Worm (Caenorhabditis elegans) whole organism, L3 larva: ENCODE results near the gene C56G2.22.
A peak's percentile ranks its signal among the peaks of the same experiment; 100 is the strongest.

Source experiments
- R02D3.7 ChIP-seq: fragments of 150-350 bp; optimal IDR thresholded peaks from 2 replicates; lab custom pipeline; 2014; ENCODE audit warnings: missing biosample characterization, missing genetic modification characterization
- ZK546.5 ChIP-seq: sonication (generic microtip); optimal IDR thresholded peaks from 2 replicates; lab custom pipeline; 2017; ENCODE audit warnings: missing biosample characterization, missing genetic modification characterization
- aly-2 ChIP-seq: fragments of 150-350 bp; optimal IDR thresholded peaks from 2 replicates; lab custom pipeline; 2014; ENCODE audit warnings: missing biosample characterization, missing genetic modification characterization
- ama-1 ChIP-seq: fragments of 150-350 bp; optimal IDR thresholded peaks from 2 replicates; lab custom pipeline; 2018
- ceh-16 ChIP-seq: sonication (generic microtip); optimal IDR thresholded peaks from 2 replicates; lab custom pipeline; 2017; ENCODE audit warnings: missing biosample characterization, missing genetic modification characterization
- ceh-28 ChIP-seq: fragments of 150-350 bp; optimal IDR thresholded peaks from 2 replicates; lab custom pipeline; 2014; ENCODE audit warnings: missing biosample characterization, missing genetic modification reagents, missing genetic modification characterization
- ceh-82 ChIP-seq: fragments of 150-350 bp; optimal IDR thresholded peaks from 2 replicates; lab custom pipeline; 2014; ENCODE audit warnings: missing biosample characterization, missing genetic modification characterization
- ceh-9 ChIP-seq: sonication (generic microtip); optimal IDR thresholded peaks from 2 replicates; lab custom pipeline; 2018; ENCODE audit warnings: missing biosample characterization, missing genetic modification characterization
- daf-12 ChIP-seq: fragments of 150-350 bp; optimal IDR thresholded peaks from 2 replicates; lab custom pipeline; 2014; ENCODE audit warnings: missing biosample characterization, missing genetic modification reagents, missing genetic modification characterization
- egl-27 ChIP-seq: sonication (generic microtip); optimal IDR thresholded peaks from 4 replicates; lab custom pipeline; 2017; ENCODE audit warnings: missing biosample characterization, missing genetic modification reagents, missing genetic modification characterization
- egl-5 ChIP-seq: fragments of 150-350 bp; optimal IDR thresholded peaks from 2 replicates; lab custom pipeline; 2017; ENCODE audit warnings: missing biosample characterization, missing genetic modification reagents, missing genetic modification characterization, inconsistent platforms
- elt-1 ChIP-seq: fragments of 150-350 bp; optimal IDR thresholded peaks from 2 replicates; lab custom pipeline; 2014; ENCODE audit warnings: missing biosample characterization, missing genetic modification characterization
- elt-2 ChIP-seq: sonication (generic microtip); optimal IDR thresholded peaks from 2 replicates; lab custom pipeline; 2016; ENCODE audit warnings: missing genetic modification reagents, mild to moderate bottlenecking, missing genetic modification characterization, missing compliant biosample characterization
- elt-3 ChIP-seq, 3 experiments: fragments of 150-350 bp in 1 of 3; sonication (generic microtip) in 2 of 3; optimal IDR thresholded peaks; 2 replicates in 2 of 3; 4 replicates in 1 of 3; lab custom pipeline; 2014 to 2017; ENCODE audit warnings: missing biosample characterization in 3 of 3, missing genetic modification characterization in 3 of 3
- eor-1 ChIP-seq, 2 experiments: fragments of 150-350 bp; optimal IDR thresholded peaks; 2 replicates each; lab custom pipeline; 2014 to 2018; ENCODE audit warnings: missing biosample characterization in 2 of 2, missing genetic modification characterization in 2 of 2
- fkh-10 ChIP-seq: sonication (generic microtip); optimal IDR thresholded peaks from 2 replicates; lab custom pipeline; 2017; ENCODE audit warnings: missing biosample characterization, missing genetic modification reagents, missing genetic modification characterization
- fkh-2 ChIP-seq: fragments of 150-350 bp; optimal IDR thresholded peaks from 2 replicates; lab custom pipeline; 2014; ENCODE audit warnings: missing biosample characterization, missing genetic modification reagents, missing genetic modification characterization
- fos-1 ChIP-seq: fragments of 150-350 bp; optimal IDR thresholded peaks from 2 replicates; lab custom pipeline; 2014; ENCODE audit warnings: missing biosample characterization, missing genetic modification characterization
- hmg-11 ChIP-seq: sonication (generic microtip); optimal IDR thresholded peaks from 2 replicates; lab custom pipeline; 2016; ENCODE audit warnings: missing genetic modification characterization, missing compliant biosample characterization
- jun-1 ChIP-seq: fragments of 150-350 bp; optimal IDR thresholded peaks from 2 replicates; lab custom pipeline; 2014; ENCODE audit warnings: missing biosample characterization, missing genetic modification reagents, missing genetic modification characterization
- lin-15B ChIP-seq: fragments of 150-350 bp; optimal IDR thresholded peaks from 2 replicates; lab custom pipeline; 2014; ENCODE audit warnings: missing biosample characterization, missing genetic modification characterization
- lin-39 ChIP-seq: fragments of 150-350 bp; optimal IDR thresholded peaks from 2 replicates; lab custom pipeline; 2018; ENCODE audit warnings: missing biosample characterization, missing genetic modification reagents, missing genetic modification characterization
- lsy-12 ChIP-seq: sonication (generic microtip); optimal IDR thresholded peaks from 2 replicates; lab custom pipeline; 2016; ENCODE audit warnings: mild to moderate bottlenecking, missing genetic modification characterization, missing compliant biosample characterization
- mdl-1 ChIP-seq: fragments of 150-350 bp; optimal IDR thresholded peaks from 2 replicates; lab custom pipeline; 2014; ENCODE audit warnings: missing biosample characterization, missing genetic modification characterization
- mml-1 ChIP-seq: fragments of 150-350 bp; sonication (generic microtip); optimal IDR thresholded peaks from 3 replicates; lab custom pipeline; 2014; ENCODE audit warnings: missing biosample characterization, missing genetic modification characterization
- nfya-1 ChIP-seq: sonication (generic microtip); optimal IDR thresholded peaks from 2 replicates; lab custom pipeline; 2017; ENCODE audit warnings: missing genetic modification characterization, mild to moderate bottlenecking, missing compliant biosample characterization, antibody characterized with exemption, moderate library complexity; ENCODE audit not compliant: insufficient read depth
- nhr-11 ChIP-seq: fragments of 150-350 bp; optimal IDR thresholded peaks from 2 replicates; lab custom pipeline; 2014; ENCODE audit warnings: missing biosample characterization, missing genetic modification characterization
- nhr-12 ChIP-seq: fragments of 150-350 bp; optimal IDR thresholded peaks from 2 replicates; lab custom pipeline; 2014; ENCODE audit warnings: missing biosample characterization, missing genetic modification characterization
- nhr-23 ChIP-seq: fragments of 150-350 bp; optimal IDR thresholded peaks from 2 replicates; lab custom pipeline; 2014; ENCODE audit warnings: missing biosample characterization, missing genetic modification reagents, missing genetic modification characterization
- nhr-237 ChIP-seq: fragments of 150-350 bp; optimal IDR thresholded peaks from 2 replicates; lab custom pipeline; 2014; ENCODE audit warnings: missing biosample characterization, missing genetic modification characterization
- nhr-25 ChIP-seq: sonication (generic microtip); optimal IDR thresholded peaks from 2 replicates; lab custom pipeline; 2017; ENCODE audit warnings: missing biosample characterization, missing genetic modification characterization
- nhr-28 ChIP-seq: fragments of 150-350 bp; optimal IDR thresholded peaks from 2 replicates; lab custom pipeline; 2014; ENCODE audit warnings: missing biosample characterization, missing genetic modification characterization
- nhr-43 ChIP-seq: sonication (generic microtip); optimal IDR thresholded peaks from 2 replicates; lab custom pipeline; 2016; ENCODE audit warnings: mild to moderate bottlenecking, missing genetic modification characterization, missing compliant biosample characterization; ENCODE audit not compliant: poor library complexity, severe bottlenecking
- nhr-67 ChIP-seq: fragments of 150-350 bp; optimal IDR thresholded peaks from 2 replicates; lab custom pipeline; 2014; ENCODE audit warnings: missing biosample characterization, missing genetic modification characterization
- nhr-76 ChIP-seq: fragments of 150-350 bp; sonication (generic microtip); optimal IDR thresholded peaks from 5 replicates; lab custom pipeline; 2014; ENCODE audit warnings: missing biosample characterization, missing genetic modification characterization
- nhr-77 ChIP-seq: fragments of 150-350 bp; optimal IDR thresholded peaks from 2 replicates; lab custom pipeline; 2014; ENCODE audit warnings: missing biosample characterization, missing genetic modification characterization
- pha-4 ChIP-seq: fragments of 150-350 bp; optimal IDR thresholded peaks from 2 replicates; lab custom pipeline; 2014; ENCODE audit warnings: missing biosample characterization, missing genetic modification reagents, missing genetic modification characterization
- pqm-1 ChIP-seq: fragments of 150-350 bp; optimal IDR thresholded peaks from 2 replicates; lab custom pipeline; 2017; ENCODE audit warnings: missing biosample characterization, missing genetic modification characterization, inconsistent platforms
- sea-2 ChIP-seq: fragments of 150-350 bp; sonication (generic microtip); optimal IDR thresholded peaks from 4 replicates; lab custom pipeline; 2014; ENCODE audit warnings: missing biosample characterization, missing genetic modification reagents, missing genetic modification characterization
- skn-1 ChIP-seq: fragments of 150-350 bp; optimal IDR thresholded peaks from 2 replicates; lab custom pipeline; 2014; ENCODE audit warnings: missing biosample characterization, missing genetic modification characterization
- snpc-4 ChIP-seq: fragments of 150-350 bp; optimal IDR thresholded peaks from 2 replicates; lab custom pipeline; 2014; ENCODE audit warnings: missing biosample characterization, missing genetic modification characterization
- tbx-2 ChIP-seq: sonication (generic microtip); optimal IDR thresholded peaks from 2 replicates; lab custom pipeline; 2016; ENCODE audit warnings: mild to moderate bottlenecking, missing genetic modification characterization, missing compliant biosample characterization
- unc-39 ChIP-seq: sonication (generic microtip); optimal IDR thresholded peaks from 4 replicates; lab custom pipeline; 2017; ENCODE audit warnings: missing biosample characterization, missing genetic modification characterization
- unc-62 ChIP-seq: fragments of 150-350 bp; sonication (generic microtip); optimal IDR thresholded peaks from 4 replicates; lab custom pipeline; 2014; ENCODE audit warnings: missing biosample characterization, missing genetic modification reagents, missing genetic modification characterization
- zag-1 ChIP-seq: fragments of 150-350 bp; optimal IDR thresholded peaks from 2 replicates; lab custom pipeline; 2014; ENCODE audit warnings: missing biosample characterization, missing genetic modification characterization
- ztf-11 ChIP-seq: fragments of 150-350 bp; optimal IDR thresholded peaks from 2 replicates; lab custom pipeline; 2014; ENCODE audit warnings: missing biosample characterization, missing genetic modification characterization
- ztf-4 ChIP-seq: fragments of 150-350 bp; optimal IDR thresholded peaks from 2 replicates; lab custom pipeline; 2014; ENCODE audit warnings: missing biosample characterization, missing genetic modification characterization

C56G2.22 gene

DNA sequence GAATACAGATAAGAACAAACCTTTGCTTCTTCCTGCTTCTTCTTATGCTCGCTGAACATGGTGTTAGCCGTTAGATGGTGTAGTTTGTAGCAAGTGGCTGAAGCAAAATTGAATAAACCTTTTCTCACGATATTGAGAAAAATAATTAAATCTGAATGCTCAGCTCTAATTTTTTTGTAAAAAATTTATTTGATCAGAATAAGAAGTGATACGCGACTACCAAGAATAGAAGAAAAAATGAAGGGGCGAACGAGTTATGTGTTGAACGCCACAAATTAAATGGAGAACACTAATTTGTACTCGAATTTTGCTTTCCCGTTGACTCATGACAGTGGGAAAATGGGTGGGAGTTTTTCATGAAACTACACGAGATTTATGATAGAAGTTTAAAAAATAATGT lies 3.0 kb upstream of the C56G2.22 start, which contains the start of gene C56G2.9:
TSS of gene C56G2.9 (minus strand) at position 101 of the 400 bp plus-strand sequence.
- TF ChIP-seq nhr-11 (tag; lab: Kevin White, UChicago) (no peak), hmg-11 (no peak), pha-4 (no peak), ceh-16 (tag; lab: Kevin White, UChicago) (no peak), elt-1 (tag; lab: Kevin White, UChicago) (no peak), elt-3 (tag; optimal IDR thresholded peaks at IDR 0.05; lab: Kevin White, UChicago) (no peak)

- TF ChIP-seq unc-62 (GFP tag; lab: Kevin White, UChicago), result no peak
- TF ChIP-seq mdl-1 (tag; lab: Kevin White, UChicago), result no peak
- no peak for TF ChIP-seq unc-39 (tag; lab: Kevin White, UChicago)
- no peak for TF ChIP-seq ceh-9 (tag; lab: Kevin White, UChicago)
- peak; percentile 53 for TF ChIP-seq R02D3.7
- TF ChIP-seq ztf-4, result no peak
- peak; percentile 79 for TF ChIP-seq nhr-23
- TF ChIP-seq ceh-28 (tag; lab: Kevin White, UChicago), result peak; percentile 47
- TF ChIP-seq nhr-12 (tag; lab: Kevin White, UChicago), result no peak
- no peak for TF ChIP-seq zag-1 (tag; lab: Kevin White, UChicago)
- TF ChIP-seq ama-1 (lab: Kevin White, UChicago), result peak; percentile 73
- TF ChIP-seq egl-27 (tag; lab: Kevin White, UChicago), result no peak
- TF ChIP-seq nhr-76 (tag; lab: Kevin White, UChicago), result no peak
- no peak for TF ChIP-seq fkh-2 (tag; lab: Kevin White, UChicago)
- TF ChIP-seq elt-3 (tag; optimal IDR thresholded peaks at IDR 0.05; lab: Kevin White, UChicago), result no peak
- TF ChIP-seq nhr-43 (tag; lab: Kevin White, UChicago), result peak; percentile 36
- TF ChIP-seq pha-4, result peak; percentile 95
- peak; percentile 72 for TF ChIP-seq jun-1 (tag; lab: Kevin White, UChicago)
- TF ChIP-seq fos-1 (tag; lab: Kevin White, UChicago), result no peak
- no peak for TF ChIP-seq elt-1 (tag; lab: Kevin White, UChicago)
- peak; percentile 87 for TF ChIP-seq nhr-25
- peak; percentile 81 for TF ChIP-seq lin-15B (tag; lab: Kevin White, UChicago)
- TF ChIP-seq ZK546.5 (tag; lab: Kevin White, UChicago), result no peak
- peak; percentile 75 for TF ChIP-seq lsy-12 (tag; lab: Kevin White, UChicago)
- TF ChIP-seq nhr-11 (tag; lab: Kevin White, UChicago), result no peak
- peak; percentile 54 for TF ChIP-seq elt-2 (tag; lab: Kevin White, UChicago)
- peak; percentile 36 for TF ChIP-seq pqm-1
- peak; percentile 35 for TF ChIP-seq tbx-2
- TF ChIP-seq daf-12 (tag; lab: Kevin White, UChicago), result no peak
- TF ChIP-seq ztf-11 (tag; lab: Kevin White, UChicago), result no peak
- TF ChIP-seq lin-39 (tag; lab: Kevin White, UChicago), result peak; percentile 52
- TF ChIP-seq aly-2, result no peak
- no peak for TF ChIP-seq egl-5 (tag; lab: Kevin White, UChicago)
- TF ChIP-seq nfya-1, result peak; percentile 92
- peak; percentile 92 for TF ChIP-seq hmg-11
- TF ChIP-seq snpc-4 (tag; lab: Kevin White, UChicago), result peak; percentile 81
- TF ChIP-seq ceh-82 (tag; lab: Kevin White, UChicago), result peak; percentile 54
- no peak for TF ChIP-seq nhr-28 (tag; lab: Kevin White, UChicago)
- no peak for TF ChIP-seq eor-1 (tag; optimal IDR thresholded peaks at IDR 0.05; lab: Kevin White, UChicago)
- no peak for TF ChIP-seq ceh-16 (tag; lab: Kevin White, UChicago)
- TF ChIP-seq sea-2 (GFP tag; lab: Kevin White, UChicago), result no peak
- TF ChIP-seq nhr-237 (tag; lab: Kevin White, UChicago), result no peak
- TF ChIP-seq skn-1 (tag; lab: Kevin White, UChicago), result peak; percentile 32
- no peak for TF ChIP-seq fkh-10
- TF ChIP-seq nhr-67 (tag; lab: Kevin White, UChicago), result no peak
- no peak for TF ChIP-seq mml-1 (tag; lab: Kevin White, UChicago)
- TF ChIP-seq nhr-77 (tag; lab: Kevin White, UChicago), result no peak
Observed at ce11 chrIII:6344737-6345136, 1.5 kb upstream of the C56G2.22 start.
